Fruit fly (Drosophila melanogaster) whole organism, embryonic: ENCODE results near the gene pall.

ENCODE experiments used
- Aef1 ChIP-seq: fragments of 200-800 bp; sonication (Bioruptor generic); IDR thresholded peaks from 3 replicates; pipeline ENCODE4 v1.3.6; 2022; ENCODE audit warnings: missing biosample characterization, missing genetic modification characterization
- Asciz ChIP-seq: fragments of 200-800 bp; sonication (Bioruptor generic); optimal IDR thresholded peaks from 2 replicates; lab custom pipeline; 2017; ENCODE audit warnings: missing biosample characterization, mild to moderate bottlenecking, missing genetic modification characterization, missing genetic modification reagents
- C15 ChIP-seq: fragments of 200-800 bp; sonication (Bioruptor generic); IDR thresholded peaks from 3 replicates; pipeline ENCODE4 v1.3.6; 2022; ENCODE audit warnings: missing biosample characterization, missing genetic modification characterization
- CG10267 ChIP-seq: fragments of 200-800 bp; sonication (Bioruptor generic); optimal IDR thresholded peaks from 2 replicates; lab custom pipeline; 2018; ENCODE audit warnings: missing biosample characterization, mild to moderate bottlenecking, missing genetic modification characterization, moderate library complexity
- CG10431 ChIP-seq: fragments of 200-800 bp; sonication (Bioruptor generic); optimal IDR thresholded peaks from 3 replicates; lab custom pipeline; 2018; ENCODE audit warnings: missing biosample characterization, mild to moderate bottlenecking, missing genetic modification characterization
- CG1233 ChIP-seq: fragments of 200-800 bp; sonication (Bioruptor generic); optimal IDR thresholded peaks from 4 replicates; lab custom pipeline; 2018; ENCODE audit warnings: missing biosample characterization, mild to moderate bottlenecking, missing genetic modification characterization
- CG13296 ChIP-seq: fragments of 200-800 bp; sonication (Bioruptor generic); optimal IDR thresholded peaks from 3 replicates; lab custom pipeline; 2018; ENCODE audit warnings: missing biosample characterization, mild to moderate bottlenecking, missing genetic modification characterization
- CG14050 ChIP-seq: fragments of 200-800 bp; sonication (Bioruptor generic); IDR thresholded peaks from 3 replicates; pipeline ENCODE4 v1.3.6; 2022; ENCODE audit warnings: missing biosample characterization, missing genetic modification characterization
- CG14667 ChIP-seq: fragments of 200-800 bp; sonication (Bioruptor generic); IDR thresholded peaks from 2 replicates; pipeline ENCODE4 v1.3.6; 2022; ENCODE audit warnings: missing biosample characterization, missing genetic modification characterization
- CG14710 ChIP-seq: fragments of 200-800 bp; sonication (Bioruptor generic); optimal IDR thresholded peaks from 3 replicates; lab custom pipeline; 2019; ENCODE audit warnings: missing biosample characterization, mild to moderate bottlenecking, missing genetic modification characterization, moderate library complexity
- CG14965 ChIP-seq: fragments of 200-800 bp; sonication (Bioruptor generic); optimal IDR thresholded peaks from 2 replicates; lab custom pipeline; 2016; ENCODE audit warnings: missing biosample characterization, missing genetic modification characterization, borderline replicate concordance
- CG15696 ChIP-seq: fragments of 200-800 bp; sonication (Bioruptor generic); optimal IDR thresholded peaks from 2 replicates; lab custom pipeline; 2019; ENCODE audit warnings: missing biosample characterization, mild to moderate bottlenecking, missing genetic modification characterization, moderate library complexity
- CG16779 ChIP-seq: fragments of 200-800 bp; sonication (Bioruptor generic); IDR thresholded peaks from 2 replicates; pipeline ENCODE4 v1.3.6; 2022; ENCODE audit warnings: missing biosample characterization, missing genetic modification characterization
- CG16813 ChIP-seq: fragments of 200-800 bp; sonication (Bioruptor generic); IDR thresholded peaks from 3 replicates; pipeline ENCODE4 v1.3.6; 2022; ENCODE audit warnings: missing biosample characterization, missing genetic modification characterization; ENCODE audit not compliant: partially characterized antibody
- CG17829 ChIP-seq: fragments of 200-800 bp; optimal IDR thresholded peaks from 2 replicates; lab custom pipeline; 2019; ENCODE audit warnings: missing biosample characterization, mild to moderate bottlenecking, missing genetic modification characterization, moderate library complexity
- CG18262 ChIP-seq: fragments of 200-800 bp; optimal IDR thresholded peaks from 3 replicates; lab custom pipeline; 2019; ENCODE audit warnings: missing biosample characterization, mild to moderate bottlenecking, missing genetic modification characterization, moderate library complexity
- CG2875 ChIP-seq: fragments of 200-800 bp; sonication (Bioruptor generic); optimal IDR thresholded peaks from 2 replicates; lab custom pipeline; 2017; ENCODE audit warnings: missing biosample characterization, mild to moderate bottlenecking, missing genetic modification characterization, missing genetic modification reagents
- CG30403 ChIP-seq: fragments of 200-800 bp; sonication (Bioruptor generic); optimal IDR thresholded peaks from 3 replicates; lab custom pipeline; 2016; ENCODE audit warnings: missing biosample characterization, missing genetic modification characterization
- CG30431 ChIP-seq: fragments of 200-800 bp; sonication (Bioruptor generic); optimal IDR thresholded peaks from 2 replicates; lab custom pipeline; 2017; ENCODE audit warnings: missing biosample characterization, missing genetic modification characterization
- CG33213 ChIP-seq: fragments of 200-800 bp; sonication (Bioruptor generic); optimal IDR thresholded peaks from 3 replicates; lab custom pipeline; 2016; ENCODE audit warnings: missing biosample characterization, missing genetic modification characterization
- CG4328 ChIP-seq: fragments of 200-800 bp; sonication (Bioruptor generic); optimal IDR thresholded peaks from 3 replicates; lab custom pipeline; 2017; ENCODE audit warnings: missing biosample characterization, missing genetic modification reagents, missing genetic modification characterization
- CG6254 ChIP-seq: fragments of 200-800 bp; sonication (Bioruptor generic); optimal IDR thresholded peaks from 3 replicates; lab custom pipeline; 2017; ENCODE audit warnings: mild to moderate bottlenecking, missing biosample characterization, missing genetic modification reagents, missing genetic modification characterization
- CG6813 ChIP-seq: fragments of 200-800 bp; sonication (Bioruptor generic); optimal IDR thresholded peaks from 2 replicates; lab custom pipeline; 2017; ENCODE audit warnings: missing biosample characterization, missing genetic modification characterization, mild to moderate bottlenecking, moderate library complexity, missing genetic modification reagents
- CG7357 ChIP-seq: fragments of 200-800 bp; sonication (Bioruptor generic); IDR thresholded peaks from 3 replicates; pipeline ENCODE4 v1.3.6; 2022; ENCODE audit warnings: missing biosample characterization, missing genetic modification characterization
- CG8924 ChIP-seq: fragments of 200-800 bp; optimal IDR thresholded peaks from 3 replicates; lab custom pipeline; 2019; ENCODE audit warnings: missing biosample characterization, mild to moderate bottlenecking, missing genetic modification characterization, moderate library complexity
- CG9215 ChIP-seq: fragments of 200-800 bp; sonication (Bioruptor generic); IDR thresholded peaks from 2 replicates; pipeline ENCODE4 v1.3.6; 2022; ENCODE audit warnings: missing biosample characterization, missing genetic modification characterization
- Dip3 ChIP-seq: fragments of 200-800 bp; sonication (Bioruptor generic); optimal IDR thresholded peaks from 3 replicates; lab custom pipeline; 2016; ENCODE audit warnings: missing biosample characterization, missing genetic modification characterization
- Dll ChIP-seq: fragments of 200-800 bp; sonication (Bioruptor generic); IDR thresholded peaks from 4 replicates; pipeline ENCODE4 v1.3.6; 2022; ENCODE audit warnings: missing biosample characterization, missing genetic modification characterization; ENCODE audit not compliant: partially characterized antibody
- Eip74EF ChIP-seq, 2 experiments: fragments of 200-800 bp in 1 of 2; fragments of >200 bp in 1 of 2; sonication (Bioruptor generic) in 1 of 2; optimal IDR thresholded peaks; 2 replicates each; lab custom pipeline; 2017 to 2019; ENCODE audit warnings: missing biosample characterization in 2 of 2, missing genetic modification characterization in 2 of 2, mild to moderate bottlenecking in 1 of 2, moderate library complexity in 1 of 2
- HLH4C ChIP-seq: fragments of 200-800 bp; sonication (Bioruptor generic); IDR thresholded peaks from 3 replicates; pipeline ENCODE4 v1.3.6; 2022; ENCODE audit warnings: missing biosample characterization, missing genetic modification characterization; ENCODE audit not compliant: partially characterized antibody
- MBD-R2 ChIP-seq: fragments of 200-800 bp; sonication (Bioruptor generic); IDR thresholded peaks from 2 replicates; pipeline ENCODE4 v1.3.6; 2022; ENCODE audit warnings: missing biosample characterization, missing genetic modification characterization
- Mes4 ChIP-seq: fragments of 200-800 bp; sonication (Bioruptor generic); optimal IDR thresholded peaks from 2 replicates; lab custom pipeline; 2016; ENCODE audit warnings: missing biosample characterization, missing genetic modification characterization
- NfI ChIP-seq: fragments of 200-800 bp; sonication (Bioruptor generic); optimal IDR thresholded peaks from 3 replicates; lab custom pipeline; 2018; ENCODE audit warnings: missing biosample characterization, mild to moderate bottlenecking, missing genetic modification characterization, moderate library complexity
- Optix ChIP-seq: fragments of 200-800 bp; sonication (Bioruptor generic); IDR thresholded peaks from 3 replicates; pipeline ENCODE4 v1.3.6; 2022; ENCODE audit warnings: missing biosample characterization, missing genetic modification characterization
- Sox100B ChIP-seq: fragments of 200-800 bp; sonication (Bioruptor generic); optimal IDR thresholded peaks from 3 replicates; lab custom pipeline; 2018; ENCODE audit warnings: missing biosample characterization, mild to moderate bottlenecking, missing genetic modification characterization
- Sry-δ ChIP-seq: fragments of 200-800 bp; sonication (Bioruptor generic); optimal IDR thresholded peaks from 2 replicates; lab custom pipeline; 2016; ENCODE audit warnings: missing biosample characterization, missing genetic modification characterization
- Tbp ChIP-seq: fragments of >200 bp; optimal IDR thresholded peaks from 2 replicates; lab custom pipeline; 2018; ENCODE audit warnings: missing biosample characterization, missing genetic modification characterization
- Xrp1 ChIP-seq: fragments of 200-800 bp; sonication (Bioruptor generic); IDR thresholded peaks from 2 replicates; pipeline ENCODE4 v1.3.6; 2022; ENCODE audit warnings: missing biosample characterization, missing genetic modification characterization
- cad ChIP-seq: fragments of >200 bp; optimal IDR thresholded peaks from 2 replicates; lab custom pipeline; 2017; ENCODE audit warnings: missing biosample characterization, missing genetic modification characterization
- cwo ChIP-seq: fragments of 200-800 bp; sonication (Bioruptor generic); optimal IDR thresholded peaks from 3 replicates; lab custom pipeline; 2017; ENCODE audit warnings: missing biosample characterization, missing genetic modification characterization, mild to moderate bottlenecking, moderate library complexity, missing genetic modification reagents
- ewg ChIP-seq: fragments of 200-800 bp; sonication (Bioruptor generic); optimal IDR thresholded peaks from 3 replicates; lab custom pipeline; 2017; ENCODE audit warnings: mild to moderate bottlenecking, missing biosample characterization, missing genetic modification reagents, missing genetic modification characterization
- grn ChIP-seq: fragments of 200-800 bp; sonication (Bioruptor generic); optimal IDR thresholded peaks from 3 replicates; lab custom pipeline; 2017; ENCODE audit warnings: missing biosample characterization, missing genetic modification characterization
- her ChIP-seq: fragments of 200-800 bp; sonication (Bioruptor generic); optimal IDR thresholded peaks from 2 replicates; lab custom pipeline; 2016; ENCODE audit warnings: missing biosample characterization, missing genetic modification characterization
- inv ChIP-seq: fragments of 200-800 bp; sonication (Bioruptor generic); IDR thresholded peaks from 2 replicates; pipeline ENCODE4 v1.3.6; 2022; ENCODE audit warnings: missing biosample characterization, missing genetic modification characterization; ENCODE audit not compliant: partially characterized antibody
- nau ChIP-seq: fragments of 200-800 bp; sonication (Bioruptor generic); optimal IDR thresholded peaks from 3 replicates; lab custom pipeline; 2017; ENCODE audit warnings: missing biosample characterization, mild to moderate bottlenecking, missing genetic modification characterization, missing genetic modification reagents
- oc ChIP-seq: fragments of 200-800 bp; sonication (Bioruptor generic); optimal IDR thresholded peaks from 2 replicates; lab custom pipeline; 2018; ENCODE audit warnings: missing biosample characterization, mild to moderate bottlenecking, missing genetic modification characterization, moderate library complexity
- pho ChIP-seq: fragments of 200-800 bp; sonication (Bioruptor generic); optimal IDR thresholded peaks from 2 replicates; lab custom pipeline; 2016; ENCODE audit warnings: missing biosample characterization, missing genetic modification characterization
- pros ChIP-seq: fragments of 200-800 bp; sonication (Bioruptor generic); optimal IDR thresholded peaks from 3 replicates; lab custom pipeline; 2019; ENCODE audit warnings: missing biosample characterization, mild to moderate bottlenecking, missing genetic modification characterization, moderate library complexity
- sqz ChIP-seq: fragments of 200-800 bp; sonication (Bioruptor generic); optimal IDR thresholded peaks from 3 replicates; lab custom pipeline; 2018; ENCODE audit warnings: missing biosample characterization, mild to moderate bottlenecking, missing genetic modification characterization
- zfh1 ChIP-seq: fragments of 200-800 bp; sonication (Bioruptor generic); IDR thresholded peaks from 3 replicates; pipeline ENCODE4 v1.3.6; 2022; ENCODE audit warnings: missing biosample characterization, missing genetic modification characterization

Gene pall

dm6 chr3L:9455819-9456388, 31.7 kb downstream of the pall start, which contains the start of the genes phol and CG3552 (continued):
- TF ChIP-seq CG7357 (GFP tag; lab: Robert Waterston, UW) (no peak), C15 (GFP tag; lab: Robert Waterston, UW) (no peak), CG4328 (no peak), CG1233 (no peak), CG30431 (no peak), sqz (no peak), CG16779 (GFP tag; lab: Robert Waterston, UW) (no peak), Sry-δ (GFP tag; lab: Kevin White, UChicago) (peak; percentile 62), CG14965 (no peak), nau (GFP tag; lab: Kevin White, UChicago) (no peak), CG16813 (peak; percentile 53; the same call in 2 of the 3 replicates), ewg (GFP tag; lab: Kevin White, UChicago) (peak; percentile 66), CG15696 (tag; lab: Kevin White, UChicago) (no peak), NfI (GFP tag; lab: Kevin White, UChicago) (no peak), CG6813 (GFP tag; lab: Kevin White, UChicago) (no peak), HLH4C (GFP tag; lab: Robert Waterston, UW) (no peak), CG33213 (GFP tag; lab: Kevin White, UChicago) (no peak), CG13296 (peak; percentile 9), CG9215 (GFP tag; lab: Robert Waterston, UW) (no peak), oc (tag; lab: Kevin White, UChicago) (no peak), pros (GFP tag; lab: Kevin White, UChicago) (no peak), CG18262 (tag; lab: Kevin White, UChicago) (peak; percentile 13), Asciz (no peak), Optix (no peak), her (GFP tag; lab: Kevin White, UChicago) (no peak), grn (GFP tag; lab: Kevin White, UChicago) (no peak), pho (GFP tag; lab: Kevin White, UChicago) (no peak), CG17829 (tag; lab: Kevin White, UChicago) (peak; percentile 35), Eip74EF (GFP tag; optimal IDR thresholded peaks at IDR 0.05; lab: Kevin White, UChicago) (no peak), CG10267 (tag; lab: Kevin White, UChicago) (peak; percentile 48), inv (GFP tag; lab: Robert Waterston, UW) (peak; percentile 39), CG10431 (GFP tag; lab: Kevin White, UChicago) (no peak), Mes4 (no peak), CG8924 (tag; lab: Kevin White, UChicago) (peak; percentile 51), CG14667 (GFP tag; lab: Robert Waterston, UW) (no peak), Xrp1 (GFP tag; lab: Robert Waterston, UW) (no peak), Aef1 (no peak), Dll (GFP tag; lab: Robert Waterston, UW) (peak; percentile 52; the same call in 1 of the 4 replicates), CG14050 (no peak), cwo (GFP tag; lab: Kevin White, UChicago) (no peak), CG6254 (GFP tag; lab: Kevin White, UChicago) (no peak), zfh1 (GFP tag; lab: Robert Waterston, UW) (no peak), cad (GFP tag; lab: Kevin White, UChicago) (no peak), Dip3 (GFP tag; lab: Kevin White, UChicago) (no peak), Tbp (GFP tag; lab: Kevin White, UChicago) (no peak), CG2875 (GFP tag; lab: Kevin White, UChicago) (no peak), Sox100B (no peak), MBD-R2 (GFP tag; lab: Robert Waterston, UW) (peak; percentile 66), CG30403 (GFP tag; lab: Kevin White, UChicago) (peak; percentile 8), CG14710 (peak; percentile 46)
